Worm (Caenorhabditis elegans): ENCODE measurements around the gene F42A6.5.

F42A6.5 gene

ce11 chrIV:3296578-3297549, 34.8 kb downstream of the F42A6.5 start (continued):
- TF ChIP-seq Y56A3A.18 (GFP tag; IDR thresholded peaks at IDR 0.05), result 0 out of 2 replicates have a peak, but pooled peaks have one; percentile 33
- TF ChIP-seq akir-1 (GFP tag; optimal IDR thresholded peaks at IDR 0.05), result no peak
- no peak for TF ChIP-seq Y95B8A.8 (GFP tag; IDR thresholded peaks at IDR 0.05)
- TF ChIP-seq cebp-2 (GFP tag; IDR thresholded peaks at IDR 0.05), result no peak
- TF ChIP-seq C17E4.6 (GFP tag; IDR thresholded peaks at IDR 0.05), result no peak
- TF ChIP-seq F37B4.10 (GFP tag; IDR thresholded peaks at IDR 0.05), result no peak
- peak; percentile 65 for TF ChIP-seq madf-6 (GFP tag; IDR thresholded peaks at IDR 0.05)
- peak; percentile 61; the same call in 1 of the 2 replicates for TF ChIP-seq Y53G8AR.9 (GFP tag; conservative IDR thresholded peaks at IDR 0.05)
- peak; percentile 11 for TF ChIP-seq unc-130 (GFP tag; optimal IDR thresholded peaks at IDR 0.05)
- TF ChIP-seq snpc-4 (GFP tag; optimal IDR thresholded peaks at IDR 0.05), result no peak
- TF ChIP-seq snpc-4 (tag; optimal IDR thresholded peaks at IDR 0.05), result peak in 2 of 4 experiments; percentile 25 to 31
- no peak for TF ChIP-seq ztf-28 (GFP tag; IDR thresholded peaks at IDR 0.05)
- TF ChIP-seq rcor-1 (GFP tag; IDR thresholded peaks at IDR 0.05), result no peak
- TF ChIP-seq ztf-25 (GFP tag; IDR thresholded peaks at IDR 0.05), result no peak
- peak; percentile 13 for TF ChIP-seq nhr-90 (tag; optimal IDR thresholded peaks at IDR 0.05)
- no peak for TF ChIP-seq cebp-1 (GFP tag; IDR thresholded peaks at IDR 0.05)
- TF ChIP-seq cebp-1 (tag; optimal IDR thresholded peaks at IDR 0.05), result peak; percentile 36
- peak; percentile 19 for TF ChIP-seq F10E7.11 (tag; optimal IDR thresholded peaks at IDR 0.05)
- no peak for TF ChIP-seq ceh-100 (GFP tag; IDR thresholded peaks at IDR 0.05)
- no peak for TF ChIP-seq ztf-18 (tag; optimal IDR thresholded peaks at IDR 0.05)
- TF ChIP-seq F22D6.2 (tag; optimal IDR thresholded peaks at IDR 0.05), result no peak
- no peak for TF ChIP-seq nfya-1 (tag; optimal IDR thresholded peaks at IDR 0.05; ENCODE audit: borderline replicate concordance, insufficient read depth)
- no peak for TF ChIP-seq Y67H2A.10 (GFP tag; conservative IDR thresholded peaks at IDR 0.05)
- TF ChIP-seq snpc-3.4 (tag; optimal IDR thresholded peaks at IDR 0.05), result peak; percentile 4
- TF ChIP-seq athp-1 (tag; optimal IDR thresholded peaks at IDR 0.05), result peak; percentile 78
- no peak for TF ChIP-seq egl-44 (GFP tag; IDR thresholded peaks at IDR 0.05)
- no peak for TF ChIP-seq Y53F4B.3 (GFP tag; IDR thresholded peaks at IDR 0.05)
- peak; percentile 82 for TF ChIP-seq B0336.3 (GFP tag; IDR thresholded peaks at IDR 0.05)
- no peak for TF ChIP-seq hlh-26 (GFP tag; conservative IDR thresholded peaks at IDR 0.05)
- peak; percentile 22 for TF ChIP-seq attf-5 (GFP tag; optimal IDR thresholded peaks at IDR 0.05)
- no peak for TF ChIP-seq ztf-3 (GFP tag; optimal IDR thresholded peaks at IDR 0.05)
- TF ChIP-seq B0261.1 (tag; optimal IDR thresholded peaks at IDR 0.05), result no peak
- TF ChIP-seq zfh-2 (GFP tag; conservative IDR thresholded peaks at IDR 0.05), result no peak
- TF ChIP-seq ccch-3 (GFP tag; optimal IDR thresholded peaks at IDR 0.05), result no peak
- no peak for TF ChIP-seq hmg-20 (GFP tag; IDR thresholded peaks at IDR 0.05)

- no peak for TF ChIP-seq fkh-3 (tag; optimal IDR thresholded peaks at IDR 0.05)
- peak; percentile 96 for TF ChIP-seq dox-1 (GFP tag; IDR thresholded peaks at IDR 0.05)
- TF ChIP-seq lin-54 (GFP tag; optimal IDR thresholded peaks at IDR 0.05), result peak; percentile 96
- TF ChIP-seq chd-7 (tag; optimal IDR thresholded peaks at IDR 0.05), result no peak
- TF ChIP-seq akir-1 (GFP tag; optimal IDR thresholded peaks at IDR 0.05), result no peak
- peak; percentile 88; the same call in 1 of the 2 replicates for TF ChIP-seq let-526 (GFP tag; IDR thresholded peaks at IDR 0.05)
- peak; percentile 60 to 70 for TF ChIP-seq let-607 (tag; optimal IDR thresholded peaks at IDR 0.05)
- no peak for TF ChIP-seq ztf-22 (GFP tag; optimal IDR thresholded peaks at IDR 0.05)
- TF ChIP-seq aptf-3 (GFP tag; IDR thresholded peaks at IDR 0.05), result no peak
- peak; percentile 45 for TF ChIP-seq die-1 (tag; optimal IDR thresholded peaks at IDR 0.05)
- TF ChIP-seq F55B11.4 (tag; optimal IDR thresholded peaks at IDR 0.05; ENCODE audit: borderline replicate concordance, insufficient read depth), result no peak
- peak; percentile 55 for TF ChIP-seq F22D6.2 (tag; optimal IDR thresholded peaks at IDR 0.05)
- TF ChIP-seq B0336.3 (GFP tag; IDR thresholded peaks at IDR 0.05), result peak; percentile 90
- peak; percentile 84 for TF ChIP-seq Y95B8A.8 (GFP tag; IDR thresholded peaks at IDR 0.05)
- no peak for TF ChIP-seq nfya-1 (tag; optimal IDR thresholded peaks at IDR 0.05; ENCODE audit: borderline replicate concordance, insufficient read depth)
- TF ChIP-seq egrh-3 (GFP tag; IDR thresholded peaks at IDR 0.05), result no peak
These were observed 37.0 kb downstream of the F42A6.5 start, which contains the start of gene W08E12.7 for ce11 chrIV:3294553-3295185. Gene W08E12.7, plus strand, starts transcription at chrIV:3295135.

All from whole organism, young adult.